Comparison of ENCODE assay signal across 1 fruit fly cellular context in the genomic region with DNA sequence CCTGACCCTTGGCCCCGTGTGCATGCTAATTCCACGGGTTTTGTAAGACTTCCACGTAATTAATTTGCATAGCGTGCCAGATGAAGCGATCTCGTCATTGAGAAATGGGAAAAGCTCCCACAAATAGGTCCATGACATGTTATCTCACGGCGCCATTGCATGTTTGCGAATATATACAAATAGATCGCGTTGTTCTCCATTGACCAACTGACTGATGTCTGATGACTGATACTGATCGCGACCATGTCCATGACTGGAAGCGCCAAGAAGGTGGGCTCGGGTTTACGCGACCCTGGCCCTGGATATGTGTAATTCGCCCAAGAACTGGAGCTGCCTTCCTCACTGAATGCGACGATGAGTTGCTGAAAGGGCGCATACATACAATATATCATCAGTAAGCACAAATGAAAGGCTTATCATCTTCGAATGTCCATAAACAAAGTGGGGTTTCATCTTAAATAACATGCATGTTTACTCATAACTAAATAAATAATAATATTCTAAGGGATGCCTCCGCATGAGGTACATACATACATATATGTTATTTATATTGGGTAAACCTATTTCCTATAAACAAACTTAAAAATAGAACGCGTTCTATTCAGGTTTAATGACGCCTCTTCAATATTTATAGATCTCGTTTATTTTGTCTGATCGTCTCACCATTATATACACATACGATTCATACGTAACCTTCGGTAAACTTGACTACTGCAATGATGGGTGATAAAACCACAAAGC.
TF ChIP-seq lines count a peak whose summit lies in the region.

No protein-coding gene starts in this region.

TF ChIP-seq in whole organism, embryonic, 481 proteins besides CTCF, POLR2A, EP300 and RAD21 (continued from another document):
- TF ChIP-seq nau (GFP tag; optimal IDR thresholded peaks at IDR 0.05; lab: Kevin White, UChicago): peak; percentile 50
- TF ChIP-seq CG1233 (GFP tag; optimal IDR thresholded peaks at IDR 0.05; lab: Kevin White, UChicago): peak; percentile 45
- TF ChIP-seq z (GFP tag; IDR thresholded peaks at IDR 0.05; lab: Robert Waterston, UW): 0 out of 3 replicates have a peak, but pooled peaks have one; percentile 40
- peak; percentile 5 for TF ChIP-seq run (tag; optimal IDR thresholded peaks at IDR 0.05; lab: Kevin White, UChicago)
- TF ChIP-seq fd64A (GFP tag; optimal IDR thresholded peaks at IDR 0.05; lab: Kevin White, UChicago): peak; percentile 57
- TF ChIP-seq abd-A (tag; optimal IDR thresholded peaks at IDR 0.05; lab: Kevin White, UChicago): peak; percentile 22
- peak; percentile 49 for TF ChIP-seq ac (GFP tag; optimal IDR thresholded peaks at IDR 0.05; lab: Kevin White, UChicago)
- TF ChIP-seq CG2678 (tag; optimal IDR thresholded peaks at IDR 0.05; lab: Kevin White, UChicago): peak; percentile 72
- TF ChIP-seq Lhr (GFP tag; optimal IDR thresholded peaks at IDR 0.05; lab: Kevin White, UChicago): peak; percentile 52
- TF ChIP-seq CG2875 (GFP tag; optimal IDR thresholded peaks at IDR 0.05; lab: Kevin White, UChicago): peak; percentile 81
- TF ChIP-seq oc (tag; optimal IDR thresholded peaks at IDR 0.05; lab: Kevin White, UChicago): peak; percentile 46
- TF ChIP-seq emc (GFP tag; optimal IDR thresholded peaks at IDR 0.05; lab: Kevin White, UChicago): no peak
- peak; percentile 47 for TF ChIP-seq tap (tag; optimal IDR thresholded peaks at IDR 0.05; lab: Kevin White, UChicago)
- peak; percentile 82 for TF ChIP-seq gsb-n (tag; optimal IDR thresholded peaks at IDR 0.05; lab: Kevin White, UChicago)
- TF ChIP-seq YL-1 (GFP tag; optimal IDR thresholded peaks at IDR 0.05; lab: Kevin White, UChicago): peak; percentile 5
- TF ChIP-seq esg (GFP tag; conservative IDR thresholded peaks at IDR 0.05; lab: Robert Waterston, UW): no peak
- peak; percentile 77 for TF ChIP-seq CG3407 (GFP tag; optimal IDR thresholded peaks at IDR 0.05; lab: Kevin White, UChicago)
- TF ChIP-seq Max (GFP tag; optimal IDR thresholded peaks at IDR 0.05; lab: Kevin White, UChicago): peak; percentile 47
- TF ChIP-seq CG34376 (GFP tag; optimal IDR thresholded peaks at IDR 0.05; lab: Kevin White, UChicago): no peak
- TF ChIP-seq caup (GFP tag; optimal IDR thresholded peaks at IDR 0.05; lab: Kevin White, UChicago; ENCODE audit: severe bottlenecking): peak; percentile 19
- peak; percentile 5 for TF ChIP-seq CG5180 (GFP tag; optimal IDR thresholded peaks at IDR 0.05; lab: Kevin White, UChicago)
